Worm (Caenorhabditis elegans): ENCODE measurements around the gene F25B3.2.

Gene F25B3.2

DNA sequence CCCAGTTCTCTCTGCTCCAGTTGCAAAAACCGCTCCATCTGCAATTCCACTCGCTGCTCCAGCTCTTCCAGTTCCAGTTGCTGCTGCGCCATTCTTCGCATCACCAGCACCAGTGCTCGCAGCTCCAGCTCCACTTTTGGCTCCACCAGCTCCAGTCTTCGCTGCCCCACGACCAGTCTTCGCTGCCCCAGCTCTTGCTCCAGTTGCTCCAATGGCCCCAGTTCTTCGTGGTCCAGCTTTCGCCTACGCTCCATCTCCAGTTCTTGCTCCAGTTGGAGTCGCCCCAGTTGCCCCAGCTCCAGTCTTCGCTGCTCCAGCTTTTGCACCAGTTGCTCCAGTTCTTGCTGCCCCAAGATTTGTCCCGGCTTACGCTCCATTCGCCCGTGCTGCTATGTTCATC, 43.3 kb downstream of the F25B3.2 start:
- TF ChIP-seq ceh-83 (GFP tag; optimal IDR thresholded peaks at IDR 0.05) = peak; percentile 0
- TF ChIP-seq nhr-28 (tag; optimal IDR thresholded peaks at IDR 0.05) = no peak
- no peak for TF ChIP-seq elt-3 (tag; optimal IDR thresholded peaks at IDR 0.05)
- no peak for TF ChIP-seq blmp-1 (tag; optimal IDR thresholded peaks at IDR 0.05)

ce11 chrV:9621437-9621836, 44.3 kb downstream of the F25B3.2 start:
- TF ChIP-seq sptf-1 (tag; optimal IDR thresholded peaks at IDR 0.05) (no peak), ces-1 (GFP tag; optimal IDR thresholded peaks at IDR 0.05) (no peak), snpc-4 (tag; optimal IDR thresholded peaks at IDR 0.05) (no peak), bed-3 (GFP tag; optimal IDR thresholded peaks at IDR 0.05) (no peak), zip-8 (tag; optimal IDR thresholded peaks at IDR 0.05) (no peak), flh-1 (GFP tag; optimal IDR thresholded peaks at IDR 0.05) (no peak), mep-1 (tag; optimal IDR thresholded peaks at IDR 0.05) (no peak), sem-2 (GFP tag; optimal IDR thresholded peaks at IDR 0.05) (no peak), lsy-2 (tag; optimal IDR thresholded peaks at IDR 0.05) (no peak), pha-4 (tag; optimal IDR thresholded peaks at IDR 0.05) (no peak), nhr-28 (tag; optimal IDR thresholded peaks at IDR 0.05) (no peak), mls-2 (tag; optimal IDR thresholded peaks at IDR 0.05) (no peak), elt-3 (tag; optimal IDR thresholded peaks at IDR 0.05) (no peak), unc-39 (tag; optimal IDR thresholded peaks at IDR 0.05) (no peak), drap-1 (GFP tag; optimal IDR thresholded peaks at IDR 0.05) (no peak), M03D4.4 (tag; optimal IDR thresholded peaks at IDR 0.05) (no peak), nhr-237 (tag; optimal IDR thresholded peaks at IDR 0.05) (no peak), ceh-39 (tag; optimal IDR thresholded peaks at IDR 0.05) (no peak)

DNA sequence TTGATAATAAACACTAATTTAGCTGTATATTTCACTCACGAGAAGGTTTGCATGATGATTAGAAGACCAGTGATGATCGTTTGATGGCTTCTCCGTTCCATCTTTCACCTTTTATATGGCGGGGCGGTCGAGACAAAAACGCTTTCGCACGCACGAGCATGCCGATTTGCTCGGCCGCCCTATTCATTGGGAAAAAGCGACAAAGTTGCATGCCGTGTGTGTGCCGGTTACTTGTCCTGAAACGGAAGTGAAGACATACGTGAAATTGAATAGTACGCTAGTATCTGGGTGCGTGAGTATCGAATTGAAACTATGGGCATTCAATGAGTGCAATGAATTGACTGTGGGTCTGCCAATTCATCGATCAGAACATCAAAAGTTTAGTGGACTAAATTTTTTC, 45.7 kb downstream of the F25B3.2 start, which contains the start of gene idpc-5:
idpc-5 (minus strand) TSS at position 101 of the 400 bp plus-strand sequence.
- TF ChIP-seq sem-2 (GFP tag; optimal IDR thresholded peaks at IDR 0.05) = no peak
- no peak for TF ChIP-seq snpc-4 (tag; optimal IDR thresholded peaks at IDR 0.05)
- no peak for TF ChIP-seq mab-5 (tag; optimal IDR thresholded peaks at IDR 0.05)
- TF ChIP-seq unc-120 (tag; optimal IDR thresholded peaks at IDR 0.05; ENCODE audit: poor library complexity, severe bottlenecking) = no peak
- no peak for TF ChIP-seq mep-1 (tag; optimal IDR thresholded peaks at IDR 0.05)
- no peak for TF ChIP-seq M03D4.4 (tag; optimal IDR thresholded peaks at IDR 0.05)
- no peak for TF ChIP-seq lin-13 (tag; optimal IDR thresholded peaks at IDR 0.05)
- no peak for TF ChIP-seq tbx-8 (GFP tag; optimal IDR thresholded peaks at IDR 0.05)
- no peak for TF ChIP-seq elt-1 (tag; optimal IDR thresholded peaks at IDR 0.05; ENCODE audit: borderline replicate concordance, insufficient read depth)
- no peak for TF ChIP-seq ceh-39 (tag; optimal IDR thresholded peaks at IDR 0.05)
- TF ChIP-seq hlh-1 (tag; optimal IDR thresholded peaks at IDR 0.05) = no peak

ce11 chrV:9625122-9625521, 48.0 kb downstream of the F25B3.2 start, which contains the start of gene idpc-4:
Gene idpc-4 (plus strand): TSS chrV:9625422.
- TF ChIP-seq ham-2 (GFP tag; optimal IDR thresholded peaks at IDR 0.05) (no peak), nhr-2 (tag; optimal IDR thresholded peaks at IDR 0.05) (no peak), drap-1 (GFP tag; optimal IDR thresholded peaks at IDR 0.05) (no peak), elt-3 (tag; optimal IDR thresholded peaks at IDR 0.05) (no peak), blmp-1 (tag; optimal IDR thresholded peaks at IDR 0.05) (no peak)

DNA sequence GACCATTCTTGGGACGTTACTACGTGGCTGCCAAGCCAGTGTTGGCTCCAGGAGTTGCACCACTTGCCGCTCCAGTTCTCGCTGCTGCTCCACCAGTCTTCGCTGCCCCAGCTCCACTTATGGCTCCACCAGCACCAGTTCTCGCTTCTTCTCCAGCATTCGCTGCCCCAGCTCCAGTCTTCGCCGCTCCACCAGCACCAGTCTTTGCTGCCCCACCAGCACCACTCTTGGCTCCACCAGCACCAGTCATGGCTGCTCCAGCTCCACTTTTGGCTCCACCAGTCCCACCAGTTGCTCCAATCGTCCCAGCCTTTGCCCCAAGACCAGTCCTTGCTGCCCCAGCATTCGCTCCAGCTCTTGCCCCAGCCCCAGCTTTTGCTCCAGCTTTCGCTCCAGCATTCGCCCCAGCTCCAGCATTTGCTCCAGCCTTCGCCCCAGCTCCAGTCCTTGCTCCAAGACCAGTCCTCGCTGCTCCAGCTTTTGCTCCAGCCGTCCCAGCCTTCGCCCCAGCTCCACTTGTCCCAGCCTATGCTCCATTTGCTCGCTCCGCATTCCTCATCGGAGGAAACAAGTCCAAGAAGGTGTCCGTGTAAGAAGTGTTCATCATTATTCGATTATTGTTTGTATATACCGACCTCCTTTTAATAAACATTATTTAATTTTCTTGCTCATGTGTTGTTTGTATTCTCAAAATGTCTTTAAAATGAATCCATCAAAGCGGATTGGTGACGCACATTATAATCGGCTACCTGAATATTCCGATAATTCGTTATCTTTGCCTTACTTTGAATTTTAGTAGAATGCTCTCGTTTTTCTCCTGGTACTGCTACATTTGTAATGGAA, 48.7 kb downstream of the F25B3.2 start, which contains the start of gene T06E4.7:
T06E4.7 (plus strand) TSS at position 793 of the 843 bp plus-strand sequence.
- TF ChIP-seq mls-2 (tag; optimal IDR thresholded peaks at IDR 0.05) = no peak
- TF ChIP-seq snpc-4 (tag; optimal IDR thresholded peaks at IDR 0.05) = no peak
- TF ChIP-seq ham-2 (GFP tag; optimal IDR thresholded peaks at IDR 0.05) = no peak
- no peak for TF ChIP-seq lsy-2 (tag; optimal IDR thresholded peaks at IDR 0.05)
- TF ChIP-seq flh-1 (GFP tag; optimal IDR thresholded peaks at IDR 0.05) = no peak

DNA sequence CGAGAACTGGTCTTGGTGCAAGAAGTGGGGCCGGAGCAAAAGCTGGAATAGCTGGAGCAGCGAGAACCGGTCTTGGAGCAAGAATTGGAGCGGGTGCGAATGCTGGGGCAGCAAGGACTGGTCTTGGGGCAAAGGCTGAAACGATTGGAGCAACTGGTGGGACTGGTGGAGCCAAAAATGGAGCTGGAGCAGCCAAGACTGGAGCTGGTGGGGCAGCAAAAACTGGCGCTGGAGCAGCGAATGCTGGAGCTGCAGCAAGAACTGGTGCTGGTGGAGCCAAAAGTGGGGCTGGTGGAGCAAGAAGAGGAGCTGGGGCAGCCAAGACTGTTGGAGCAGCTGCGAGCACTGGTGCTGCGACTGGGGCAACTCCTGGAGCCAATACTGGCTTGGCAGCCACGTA, 51.5 kb downstream of the F25B3.2 start:
- TF ChIP-seq nhr-2 (tag; optimal IDR thresholded peaks at IDR 0.05) (no peak), lin-32 (GFP tag; optimal IDR thresholded peaks at IDR 0.05) (no peak), snpc-4 (tag; optimal IDR thresholded peaks at IDR 0.05) (no peak), mls-2 (tag; optimal IDR thresholded peaks at IDR 0.05) (no peak), hlh-1 (tag; optimal IDR thresholded peaks at IDR 0.05) (no peak), lsy-2 (tag; optimal IDR thresholded peaks at IDR 0.05) (no peak)

All from whole organism, mixed stage, embryonic.